Fruit fly (Drosophila melanogaster) whole organism, embryonic: ENCODE data around the gene Ugt49B2.

Experiments
- CG10147 ChIP-seq: fragments of 200-800 bp; sonication (Bioruptor generic); optimal IDR thresholded peaks from 2 replicates; lab custom pipeline; 2019; ENCODE audit warnings: missing biosample characterization, mild to moderate bottlenecking, missing genetic modification characterization, moderate library complexity
- CG16815 ChIP-seq: fragments of 200-800 bp; sonication (Bioruptor generic); optimal IDR thresholded peaks from 3 replicates; lab custom pipeline; 2017; ENCODE audit warnings: missing biosample characterization, mild to moderate bottlenecking, missing genetic modification characterization
- en ChIP-seq: fragments of 200-800 bp; sonication (Bioruptor generic); optimal IDR thresholded peaks from 2 replicates; lab custom pipeline; 2016; ENCODE audit warnings: missing biosample characterization, missing genetic modification characterization
- her ChIP-seq: fragments of 200-800 bp; sonication (Bioruptor generic); optimal IDR thresholded peaks from 2 replicates; lab custom pipeline; 2016; ENCODE audit warnings: missing biosample characterization, missing genetic modification characterization
- lola ChIP-seq, 3 experiments: fragments of >200 bp in 2 of 3; fragments of 200-800 bp in 1 of 3; sonication (Bioruptor generic) in 1 of 3; optimal IDR thresholded peaks; 2 replicates each; lab custom pipeline; 2017 to 2019; ENCODE audit warnings: missing biosample characterization in 3 of 3, missing genetic modification characterization in 3 of 3, mild to moderate bottlenecking in 1 of 3, moderate library complexity in 1 of 3

dm6 chr3R:21445327-21445726 lies 45.8 kb upstream of the Ugt49B2 start:
- TF ChIP-seq CG10147 (no peak), her (GFP tag; lab: Kevin White, UChicago) (no peak), CG16815 (GFP tag; lab: Kevin White, UChicago) (no peak), en (GFP tag; lab: Kevin White, UChicago) (no peak), lola (GFP tag; optimal IDR thresholded peaks at IDR 0.05; lab: Kevin White, UChicago) (no peak)
